Fruit fly (Drosophila melanogaster) whole organism, embryonic: ENCODE results near the gene alpha-Man-Ia.
A peak's percentile ranks its signal among the peaks of the same experiment; 100 is the strongest.

ENCODE experiments used
- CG13287 ChIP-seq: fragments of 200-800 bp; sonication (Bioruptor generic); IDR thresholded peaks from 2 replicates; pipeline ENCODE4 v1.3.6; 2022; ENCODE audit warnings: missing biosample characterization, missing genetic modification characterization; ENCODE audit not compliant: partially characterized antibody
- CG14014 ChIP-seq: fragments of 200-800 bp; sonication (Bioruptor generic); IDR thresholded peaks from 2 replicates; pipeline ENCODE4 v1.3.6; 2022; ENCODE audit warnings: missing biosample characterization, missing genetic modification characterization
- CG14441 ChIP-seq: fragments of 200-800 bp; sonication (Bioruptor generic); IDR thresholded peaks from 2 replicates; pipeline ENCODE4 v1.3.6; 2022; ENCODE audit warnings: missing biosample characterization, missing genetic modification characterization
- CG14965 ChIP-seq: fragments of 200-800 bp; sonication (Bioruptor generic); optimal IDR thresholded peaks from 2 replicates; lab custom pipeline; 2016; ENCODE audit warnings: missing biosample characterization, missing genetic modification characterization, borderline replicate concordance
- CG15696 ChIP-seq: fragments of 200-800 bp; sonication (Bioruptor generic); optimal IDR thresholded peaks from 2 replicates; lab custom pipeline; 2019; ENCODE audit warnings: missing biosample characterization, mild to moderate bottlenecking, missing genetic modification characterization, moderate library complexity
- CG17186 ChIP-seq: fragments of 200-800 bp; sonication (Bioruptor generic); optimal IDR thresholded peaks from 3 replicates; lab custom pipeline; 2017; ENCODE audit warnings: missing biosample characterization, missing genetic modification reagents, missing genetic modification characterization
- CG17802 ChIP-seq: fragments of 200-800 bp; sonication (Bioruptor generic); optimal IDR thresholded peaks from 2 replicates; lab custom pipeline; 2018; ENCODE audit warnings: missing biosample characterization, mild to moderate bottlenecking, missing genetic modification characterization, moderate library complexity
- CG18011 ChIP-seq: fragments of 200-800 bp; sonication (Bioruptor generic); optimal IDR thresholded peaks from 2 replicates; lab custom pipeline; 2017; ENCODE audit warnings: missing biosample characterization, missing genetic modification characterization, mild to moderate bottlenecking, moderate library complexity, missing genotype
- CG32772 ChIP-seq: fragments of 200-800 bp; sonication (Bioruptor generic); IDR thresholded peaks from 2 replicates; pipeline ENCODE4 v1.3.6; 2022; ENCODE audit warnings: missing biosample characterization, missing genetic modification characterization
- CG34376 ChIP-seq: fragments of 200-800 bp; sonication (Bioruptor generic); optimal IDR thresholded peaks from 2 replicates; lab custom pipeline; 2018; ENCODE audit warnings: missing biosample characterization, mild to moderate bottlenecking, missing genetic modification characterization
- CG7987 ChIP-seq: fragments of 200-800 bp; sonication (Bioruptor generic); optimal IDR thresholded peaks from 2 replicates; lab custom pipeline; 2018; ENCODE audit warnings: missing biosample characterization, mild to moderate bottlenecking, missing genetic modification characterization, moderate library complexity
- CG9727 ChIP-seq: fragments of 200-800 bp; sonication (Bioruptor generic); optimal IDR thresholded peaks from 3 replicates; lab custom pipeline; 2017; ENCODE audit warnings: missing biosample characterization, mild to moderate bottlenecking, missing genetic modification characterization
- Elba2 ChIP-seq: fragments of 200-800 bp; sonication (Bioruptor generic); optimal IDR thresholded peaks from 3 replicates; lab custom pipeline; 2016; ENCODE audit warnings: missing biosample characterization, missing genetic modification characterization
- GATAe ChIP-seq: fragments of 200-800 bp; sonication (Bioruptor generic); conservative IDR thresholded peaks from 2 replicates; pipeline ENCODE4 v1.3.6; 2022; ENCODE audit warnings: missing biosample characterization, missing genetic modification characterization
- HHEX ChIP-seq: fragments of 200-800 bp; sonication (Bioruptor generic); optimal IDR thresholded peaks from 3 replicates; lab custom pipeline; 2017; ENCODE audit warnings: missing biosample characterization, mild to moderate bottlenecking, missing genetic modification characterization, missing genetic modification reagents
- Hr3 ChIP-seq: fragments of 200-800 bp; sonication (Bioruptor generic); optimal IDR thresholded peaks from 3 replicates; lab custom pipeline; 2016; ENCODE audit warnings: missing biosample characterization, missing genetic modification characterization
- Hr78 ChIP-seq, 2 experiments: fragments of 200-800 bp in 1 of 2; fragments of >200 bp in 1 of 2; sonication (Bioruptor generic) in 1 of 2; optimal IDR thresholded peaks; 2 replicates each; lab custom pipeline; 2017 to 2019; ENCODE audit warnings: missing biosample characterization in 2 of 2, missing genetic modification characterization in 2 of 2, mild to moderate bottlenecking in 1 of 2, moderate library complexity in 1 of 2
- Med ChIP-seq: fragments of 200-800 bp; sonication (Bioruptor generic); peaks from one replicate; lab custom pipeline; 2016; ENCODE audit warnings: missing biosample characterization, missing genetic modification characterization, mild to moderate bottlenecking, inconsistent platforms, moderate library complexity
- Nf-YB ChIP-seq: fragments of 200-800 bp; sonication (Bioruptor generic); optimal IDR thresholded peaks from 3 replicates; lab custom pipeline; 2019; ENCODE audit warnings: missing biosample characterization, mild to moderate bottlenecking, missing genetic modification characterization, moderate library complexity
- Nf-YC ChIP-seq: fragments of 200-800 bp; optimal IDR thresholded peaks from 3 replicates; lab custom pipeline; 2019; ENCODE audit warnings: missing biosample characterization, mild to moderate bottlenecking, missing genetic modification characterization, moderate library complexity
- Pdp1 ChIP-seq, 2 experiments: fragments of 200-800 bp; sonication (Bioruptor generic); optimal IDR thresholded peaks; 3 replicates each; lab custom pipeline; 2016; ENCODE audit warnings: missing biosample characterization in 2 of 2, missing genetic modification characterization in 2 of 2, mild to moderate bottlenecking in 1 of 2, moderate library complexity in 1 of 2
- Vsx1 ChIP-seq: fragments of 200-800 bp; sonication (Bioruptor generic); optimal IDR thresholded peaks from 2 replicates; lab custom pipeline; 2017; ENCODE audit warnings: missing biosample characterization, mild to moderate bottlenecking, missing genetic modification characterization, missing genetic modification reagents
- ap ChIP-seq: fragments of 200-800 bp; sonication (Bioruptor generic); IDR thresholded peaks from 2 replicates; pipeline ENCODE4 v1.3.6; 2022; ENCODE audit warnings: missing biosample characterization, missing genetic modification characterization
- az2 ChIP-seq: fragments of 200-800 bp; sonication (Bioruptor generic); optimal IDR thresholded peaks from 3 replicates; lab custom pipeline; 2016; ENCODE audit warnings: missing biosample characterization, missing genetic modification characterization
- bab2 ChIP-seq: fragments of 200-800 bp; sonication (Bioruptor generic); optimal IDR thresholded peaks from 2 replicates; lab custom pipeline; 2016; ENCODE audit warnings: missing biosample characterization, missing genetic modification characterization
- bbx ChIP-seq: fragments of 200-800 bp; sonication (Bioruptor generic); IDR thresholded peaks from 2 replicates; pipeline ENCODE4 v1.3.6; 2022; ENCODE audit warnings: missing biosample characterization, missing genetic modification characterization; ENCODE audit not compliant: partially characterized antibody
- btn ChIP-seq: fragments of 200-800 bp; sonication (Bioruptor generic); optimal IDR thresholded peaks from 2 replicates; lab custom pipeline; 2016; ENCODE audit warnings: missing biosample characterization, missing genetic modification characterization
- chinmo ChIP-seq: fragments of 200-800 bp; sonication (Bioruptor generic); IDR thresholded peaks from 4 replicates; pipeline ENCODE4 v1.3.6; 2022; ENCODE audit warnings: missing biosample characterization, missing genetic modification characterization; ENCODE audit not compliant: partially characterized antibody
- ems ChIP-seq: fragments of 200-800 bp; sonication (Bioruptor generic); optimal IDR thresholded peaks from 3 replicates; lab custom pipeline; 2016; ENCODE audit warnings: missing biosample characterization, missing genetic modification characterization
- exex ChIP-seq: fragments of 200-800 bp; sonication (Bioruptor generic); optimal IDR thresholded peaks from 4 replicates; lab custom pipeline; 2018; ENCODE audit warnings: missing biosample characterization, mild to moderate bottlenecking, missing genetic modification characterization, moderate library complexity
- gem ChIP-seq: fragments of 200-800 bp; sonication (Bioruptor generic); optimal IDR thresholded peaks from 2 replicates; lab custom pipeline; 2019; ENCODE audit warnings: missing biosample characterization, mild to moderate bottlenecking, missing genetic modification characterization, moderate library complexity
- grn ChIP-seq: fragments of 200-800 bp; sonication (Bioruptor generic); optimal IDR thresholded peaks from 3 replicates; lab custom pipeline; 2017; ENCODE audit warnings: missing biosample characterization, missing genetic modification characterization
- gsb-n ChIP-seq: fragments of 200-800 bp; sonication (Bioruptor generic); optimal IDR thresholded peaks from 3 replicates; lab custom pipeline; 2018; ENCODE audit warnings: missing biosample characterization, mild to moderate bottlenecking, missing genetic modification characterization
- hkb ChIP-seq, 2 experiments: fragments of 200-800 bp in 1 of 2; fragments of >200 bp in 1 of 2; sonication (Bioruptor generic) in 1 of 2; IDR thresholded peaks in 1 of 2; optimal IDR thresholded peaks in 1 of 2; 2 replicates each; pipeline versions ENCODE4 v1.3.6 to Lab custom; 2017 to 2022; ENCODE audit warnings: missing biosample characterization in 1 of 2, missing genetic modification characterization in 1 of 2
- lab ChIP-seq: fragments of 200-800 bp; sonication (Bioruptor generic); optimal IDR thresholded peaks from 3 replicates; lab custom pipeline; 2017; ENCODE audit warnings: missing biosample characterization, missing genetic modification characterization, mild to moderate bottlenecking, moderate library complexity, missing genetic modification reagents
- maf-S ChIP-seq: fragments of 200-800 bp; sonication (Bioruptor generic); optimal IDR thresholded peaks from 2 replicates; lab custom pipeline; 2016; ENCODE audit warnings: missing biosample characterization, missing genetic modification characterization
- mirr ChIP-seq: fragments of 200-800 bp; sonication (Bioruptor generic); optimal IDR thresholded peaks from 3 replicates; lab custom pipeline; 2018; ENCODE audit warnings: missing biosample characterization, mild to moderate bottlenecking, missing genetic modification characterization
- sqz ChIP-seq: fragments of 200-800 bp; sonication (Bioruptor generic); optimal IDR thresholded peaks from 3 replicates; lab custom pipeline; 2018; ENCODE audit warnings: missing biosample characterization, mild to moderate bottlenecking, missing genetic modification characterization
- sug ChIP-seq: fragments of 200-800 bp; optimal IDR thresholded peaks from 2 replicates; lab custom pipeline; 2019; ENCODE audit warnings: missing biosample characterization, mild to moderate bottlenecking, missing genetic modification characterization, moderate library complexity
- unc-4 ChIP-seq: fragments of 200-800 bp; sonication (Bioruptor generic); IDR thresholded peaks from 2 replicates; pipeline ENCODE4 v1.3.6; 2022; ENCODE audit warnings: missing biosample characterization, missing genetic modification characterization; ENCODE audit not compliant: partially characterized antibody
- wek ChIP-seq: fragments of 200-800 bp; sonication (Bioruptor generic); optimal IDR thresholded peaks from 3 replicates; lab custom pipeline; 2018; ENCODE audit warnings: missing biosample characterization, mild to moderate bottlenecking, missing genetic modification characterization, moderate library complexity
- z ChIP-seq: fragments of 200-800 bp; sonication (Bioruptor generic); IDR thresholded peaks from 3 replicates; pipeline ENCODE4 v1.3.6; 2022; ENCODE audit warnings: missing biosample characterization, missing genetic modification characterization

Gene alpha-Man-Ia

dm6 chrX:10375216-10375615, 49.5 kb upstream of the alpha-Man-Ia start, which contains the start of the genes CG32686 and CG2898:
Gene CG32686, minus strand, starts transcription at chrX:10375316.
Gene CG2898, plus strand, starts transcription at chrX:10375374.
- TF ChIP-seq CG17802 (tag; lab: Kevin White, UChicago): no peak
- TF ChIP-seq wek (GFP tag; lab: Kevin White, UChicago): no peak
- no peak for TF ChIP-seq z (GFP tag; lab: Robert Waterston, UW)
- no peak for TF ChIP-seq HHEX (GFP tag; lab: Kevin White, UChicago)
- no peak for TF ChIP-seq unc-4
- no peak for TF ChIP-seq bbx (GFP tag; lab: Robert Waterston, UW)
- TF ChIP-seq ems: no peak
- no peak for TF ChIP-seq gem (tag; lab: Kevin White, UChicago)
- no peak for TF ChIP-seq CG14014 (GFP tag; lab: Robert Waterston, UW)
- no peak for TF ChIP-seq az2 (GFP tag; lab: Kevin White, UChicago)
- TF ChIP-seq CG17186 (GFP tag; lab: Kevin White, UChicago): no peak
- no peak for TF ChIP-seq Elba2 (GFP tag; lab: Kevin White, UChicago)
- TF ChIP-seq CG18011 (GFP tag; lab: Kevin White, UChicago): no peak
- no peak for TF ChIP-seq CG9727 (GFP tag; lab: Kevin White, UChicago)
- no peak for TF ChIP-seq CG13287 (GFP tag; lab: Robert Waterston, UW)
- no peak for TF ChIP-seq CG14441 (GFP tag; lab: Robert Waterston, UW)
- TF ChIP-seq, all 482 proteins: peak for 0

dm6 chrX:10370201-10371038, 44.7 kb upstream of the alpha-Man-Ia start:
- TF ChIP-seq maf-S (GFP tag; lab: Kevin White, UChicago) (no peak), grn (GFP tag; lab: Kevin White, UChicago) (peak; percentile 99), lab (peak; percentile 36), sug (tag; lab: Kevin White, UChicago) (peak; percentile 76), HHEX (GFP tag; lab: Kevin White, UChicago) (peak; percentile 3), GATAe (GFP tag; lab: Robert Waterston, UW) (peak; percentile 54; the same call in 1 of the 2 replicates), Hr78 (GFP tag; optimal IDR thresholded peaks at IDR 0.05; lab: Kevin White, UChicago) (peak in 1 of 2 experiments; percentile 60), mirr (GFP tag; lab: Kevin White, UChicago) (peak; percentile 39), Pdp1 (GFP tag; optimal IDR thresholded peaks at IDR 0.05; lab: Kevin White, UChicago) (peak in 1 of 2 experiments; percentile 10), CG15696 (tag; lab: Kevin White, UChicago) (no peak), chinmo (GFP tag; lab: Robert Waterston, UW) (0 out of 4 replicates have a peak, but pooled peaks have one; percentile 44), Nf-YB (GFP tag; lab: Kevin White, UChicago) (peak; percentile 63), hkb (optimal IDR thresholded peaks at IDR 0.05; lab: Kevin White, UChicago) (no peak), hkb (GFP tag; IDR thresholded peaks at IDR 0.05; lab: Robert Waterston, UW) (no peak), gsb-n (peak; percentile 13), ap (GFP tag; lab: Robert Waterston, UW) (peak; percentile 5; the same call in 1 of the 2 replicates), Vsx1 (GFP tag; lab: Kevin White, UChicago) (peak; percentile 71), bab2 (no peak), sqz (peak; percentile 5), exex (peak; percentile 67), Nf-YC (tag; lab: Kevin White, UChicago) (peak; percentile 84), CG34376 (peak; percentile 84), Hr3 (GFP tag; lab: Kevin White, UChicago) (no peak), Med (GFP tag; lab: Kevin White, UChicago) (peak; percentile 53), CG7987 (GFP tag; lab: Kevin White, UChicago) (peak; percentile 38), CG32772 (GFP tag; lab: Robert Waterston, UW) (no peak), CG14965 (GFP tag; lab: Kevin White, UChicago) (no peak), btn (GFP tag; lab: Kevin White, UChicago) (no peak)
